Worm (Caenorhabditis elegans): ENCODE data around the gene twk-48.
A peak's percentile ranks its signal among the peaks of the same experiment; 100 is the strongest.

The twk-48 gene

ce11 chrIII:9899720-9900119 lies 39.2 kb downstream of the twk-48 start:
- TF ChIP-seq lsy-2 (tag; optimal IDR thresholded peaks at IDR 0.05), result no peak
- no peak for TF ChIP-seq bed-3 (GFP tag; optimal IDR thresholded peaks at IDR 0.05)
- TF ChIP-seq mep-1 (tag; optimal IDR thresholded peaks at IDR 0.05), result no peak
- no peak for TF ChIP-seq ceh-43 (GFP tag; optimal IDR thresholded peaks at IDR 0.05)
- no peak for TF ChIP-seq nhr-237 (tag; optimal IDR thresholded peaks at IDR 0.05)
- TF ChIP-seq sem-2 (GFP tag; optimal IDR thresholded peaks at IDR 0.05), result no peak
- no peak for TF ChIP-seq unc-120 (tag; optimal IDR thresholded peaks at IDR 0.05; ENCODE audit: poor library complexity, severe bottlenecking)
- TF ChIP-seq ham-2 (GFP tag; optimal IDR thresholded peaks at IDR 0.05), result no peak
- no peak for TF ChIP-seq nhr-12 (tag; optimal IDR thresholded peaks at IDR 0.05)
- no peak for TF ChIP-seq nhr-76 (tag; optimal IDR thresholded peaks at IDR 0.05)

DNA sequence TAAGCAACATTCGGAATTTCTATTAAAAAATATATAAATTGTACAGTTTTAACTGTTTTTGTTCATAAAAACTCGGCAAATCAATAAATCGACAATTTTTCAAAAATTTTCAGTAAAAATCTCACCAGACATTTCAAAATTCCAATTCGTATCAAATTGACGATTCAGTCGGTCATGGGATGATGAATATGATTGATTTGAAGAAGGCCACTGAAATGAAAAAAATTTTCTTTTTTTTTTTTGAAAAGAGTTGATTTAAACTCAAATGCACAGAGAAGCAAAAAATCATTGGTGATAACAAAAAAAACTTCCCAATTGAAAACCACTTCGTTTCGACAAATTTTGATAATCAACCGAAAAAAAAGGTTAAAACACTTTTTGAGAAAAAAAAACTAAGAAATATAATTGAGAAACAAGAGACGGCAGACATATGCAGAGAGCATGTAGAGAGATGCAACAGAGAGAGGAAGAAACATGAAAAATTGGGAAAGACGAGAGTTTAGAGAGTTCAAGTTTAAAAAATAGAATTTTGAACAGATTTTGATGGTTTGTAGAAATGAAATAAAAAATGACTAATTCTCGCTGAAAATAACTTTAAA lies 43.3 kb downstream of the twk-48 start:
- no peak for TF ChIP-seq mab-5 (tag; optimal IDR thresholded peaks at IDR 0.05)

DNA sequence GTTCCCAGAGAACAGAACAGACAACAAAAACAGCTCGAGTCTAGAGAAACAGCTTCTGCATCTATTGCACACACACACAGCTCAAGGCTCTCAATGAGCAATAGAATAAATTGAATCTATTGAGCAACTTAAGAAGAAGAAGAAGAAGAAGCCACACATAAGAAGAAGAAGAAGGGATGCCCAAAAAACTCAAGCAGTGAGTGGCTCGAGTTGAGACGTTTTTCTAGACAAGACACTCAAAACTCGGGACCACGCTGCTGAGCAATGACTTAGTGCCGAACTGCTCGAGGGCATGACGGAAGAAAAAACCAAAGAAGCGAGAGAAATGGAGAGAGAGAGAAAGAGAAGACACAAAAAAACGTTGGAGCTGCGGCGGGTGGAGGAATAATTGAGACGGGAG lies 44.8 kb downstream of the twk-48 start:
- TF ChIP-seq mep-1 (tag; optimal IDR thresholded peaks at IDR 0.05), result no peak
- no peak for TF ChIP-seq lin-13 (tag; optimal IDR thresholded peaks at IDR 0.05)
- no peak for TF ChIP-seq elt-3 (tag; optimal IDR thresholded peaks at IDR 0.05)
- peak; percentile 81 for TF ChIP-seq ces-1 (GFP tag; optimal IDR thresholded peaks at IDR 0.05)

DNA sequence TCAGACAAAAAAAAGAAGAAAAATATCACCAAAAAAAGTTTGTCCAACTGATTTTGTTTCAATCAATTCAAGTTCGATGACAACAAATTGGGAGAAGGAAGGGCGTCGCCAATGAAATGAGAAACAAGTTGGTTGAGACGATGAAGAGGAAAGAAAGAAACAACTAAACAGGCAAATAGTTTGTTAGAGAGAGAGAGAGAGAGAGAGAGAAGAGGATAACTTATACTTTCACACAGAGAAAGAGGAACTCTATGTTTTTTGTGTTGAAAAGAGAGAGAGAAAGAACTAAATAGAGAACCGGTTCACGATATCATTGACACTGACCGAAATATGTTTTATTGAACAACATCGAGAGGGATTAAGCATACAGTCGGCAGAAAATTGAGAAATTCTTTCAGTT lies 47.0 kb downstream of the twk-48 start:
- no peak for TF ChIP-seq nhr-12 (tag; optimal IDR thresholded peaks at IDR 0.05)
- TF ChIP-seq pha-4 (tag; optimal IDR thresholded peaks at IDR 0.05), result no peak
- TF ChIP-seq unc-39 (tag; optimal IDR thresholded peaks at IDR 0.05), result no peak
- no peak for TF ChIP-seq bed-3 (GFP tag; optimal IDR thresholded peaks at IDR 0.05)
- no peak for TF ChIP-seq zip-8 (tag; optimal IDR thresholded peaks at IDR 0.05)
- TF ChIP-seq lin-32 (GFP tag; optimal IDR thresholded peaks at IDR 0.05), result no peak
- TF ChIP-seq drap-1 (GFP tag; optimal IDR thresholded peaks at IDR 0.05), result no peak
- no peak for TF ChIP-seq ces-1 (GFP tag; optimal IDR thresholded peaks at IDR 0.05)
- TF ChIP-seq blmp-1 (tag; optimal IDR thresholded peaks at IDR 0.05), result no peak
- TF ChIP-seq mab-5 (tag; optimal IDR thresholded peaks at IDR 0.05), result no peak
- TF ChIP-seq ceh-39 (tag; optimal IDR thresholded peaks at IDR 0.05), result no peak
- no peak for TF ChIP-seq cnd-1 (tag; optimal IDR thresholded peaks at IDR 0.05)
- no peak for TF ChIP-seq snpc-4 (tag; optimal IDR thresholded peaks at IDR 0.05)
- no peak for TF ChIP-seq ceh-43 (GFP tag; optimal IDR thresholded peaks at IDR 0.05)
- TF ChIP-seq ceh-83 (GFP tag; optimal IDR thresholded peaks at IDR 0.05), result no peak
- no peak for TF ChIP-seq nhr-2 (tag; optimal IDR thresholded peaks at IDR 0.05)
- TF ChIP-seq flh-1 (GFP tag; optimal IDR thresholded peaks at IDR 0.05), result no peak
- no peak for TF ChIP-seq elt-1 (tag; optimal IDR thresholded peaks at IDR 0.05; ENCODE audit: borderline replicate concordance, insufficient read depth)
- TF ChIP-seq sptf-1 (tag; optimal IDR thresholded peaks at IDR 0.05), result no peak

ce11 chrIII:9908769-9909168 lies 48.2 kb downstream of the twk-48 start:
- TF ChIP-seq ceh-83 (GFP tag; optimal IDR thresholded peaks at IDR 0.05) (no peak), nhr-12 (tag; optimal IDR thresholded peaks at IDR 0.05) (no peak), hlh-1 (tag; optimal IDR thresholded peaks at IDR 0.05) (no peak), unc-120 (tag; optimal IDR thresholded peaks at IDR 0.05; ENCODE audit: poor library complexity, severe bottlenecking) (no peak), unc-62 (GFP tag; optimal IDR thresholded peaks at IDR 0.05) (no peak), flh-1 (GFP tag; optimal IDR thresholded peaks at IDR 0.05) (no peak)
